Fruit fly (Drosophila melanogaster): ENCODE data around the gene CG12259.
A peak's percentile ranks its signal among the peaks of the same experiment; 100 is the strongest.
"Not testable (repeated sequence)": the region's sequence is repeated elsewhere in the genome, so short reads cannot be mapped to it uniquely, and the experiment has no call there.

The CG12259 gene

dm6 chr3R:27920883-27921282 is at the start of gene CG12259:
Gene CG12259, minus strand, starts transcription at chr3R:27921089.
- no peak for TF ChIP-seq toe (GFP tag; optimal IDR thresholded peaks at IDR 0.05)

- not testable (repeated sequence) for TF ChIP-seq pad (GFP tag; optimal IDR thresholded peaks at IDR 0.05); CG1620 (GFP tag; optimal IDR thresholded peaks at IDR 0.05); CG33017 (tag; optimal IDR thresholded peaks at IDR 0.05)
These were observed 42.2 kb upstream of the CG12259 start, which contains the start of the genes CG31131 and CG4849 for dm6 chr3R:27963119-27963518. Gene CG31131, minus strand, starts transcription at chr3R:27963219. Gene CG4849, plus strand, starts transcription at chr3R:27963415.

- TF ChIP-seq kay (GFP tag; ENCODE audit: borderline replicate concordance); CG14711 (tag; optimal IDR thresholded peaks at IDR 0.05); CG33017 (tag; optimal IDR thresholded peaks at IDR 0.05): not testable (repeated sequence)
These were observed 39.6 kb upstream of the CG12259 start, which contains the start of gene CG31253 for dm6 chr3R:27960473-27960872. Gene CG31253, minus strand, starts transcription at chr3R:27960573.

dm6 chr3R:27959145-27959544 is 38.3 kb upstream of the CG12259 start, which contains the start of the genes CG42487 and CG4884:
Gene CG42487, minus strand, starts transcription at chr3R:27959245.
Gene CG4884, minus strand, starts transcription at chr3R:27959245.
- not testable (repeated sequence) for TF ChIP-seq toe, CG12768, Mnt (GFP tag; optimal IDR thresholded peaks at IDR 0.05)

- TF ChIP-seq Hr96 (GFP tag; optimal IDR thresholded peaks at IDR 0.05): no peak
- TF ChIP-seq Crg-1 (GFP tag; optimal IDR thresholded peaks at IDR 0.05): no peak
- TF ChIP-seq kay (GFP tag; ENCODE audit: borderline replicate concordance): no peak
- TF ChIP-seq CG1620 (GFP tag; optimal IDR thresholded peaks at IDR 0.05): no peak
- TF ChIP-seq bab1 (GFP tag; optimal IDR thresholded peaks at IDR 0.05): no peak
- no peak for TF ChIP-seq CG14711 (tag; optimal IDR thresholded peaks at IDR 0.05)
- no peak for TF ChIP-seq pad (GFP tag; optimal IDR thresholded peaks at IDR 0.05)
- no peak for TF ChIP-seq Clk (GFP tag; optimal IDR thresholded peaks at IDR 0.05)
- no peak for TF ChIP-seq ovo (GFP tag; optimal IDR thresholded peaks at IDR 0.05)
- TF ChIP-seq CG11617 (GFP tag; optimal IDR thresholded peaks at IDR 0.05): no peak
- TF ChIP-seq CG12768 (GFP tag; optimal IDR thresholded peaks at IDR 0.05): no peak
- TF ChIP-seq CG7101 (tag; optimal IDR thresholded peaks at IDR 0.05): no peak
These were observed 37.1 kb upstream of the CG12259 start for dm6 chr3R:27957967-27958366.

dm6 chr3R:27954533-27954932 is 33.6 kb upstream of the CG12259 start, which contains the start of gene Nep7:
Gene Nep7, plus strand, starts transcription at chr3R:27954917.
- TF ChIP-seq cic (GFP tag; optimal IDR thresholded peaks at IDR 0.05) (peak; percentile 97), CG12768 (GFP tag; optimal IDR thresholded peaks at IDR 0.05) (peak; percentile 16), CG7101 (tag; optimal IDR thresholded peaks at IDR 0.05) (peak; percentile 26), bab1 (GFP tag; optimal IDR thresholded peaks at IDR 0.05) (no peak), CG14711 (tag; optimal IDR thresholded peaks at IDR 0.05) (no peak), CG33017 (tag; optimal IDR thresholded peaks at IDR 0.05) (peak; percentile 30), CG5204 (GFP tag; optimal IDR thresholded peaks at IDR 0.05) (no peak), CG1620 (GFP tag; optimal IDR thresholded peaks at IDR 0.05) (no peak)

- TF ChIP-seq bab1 (GFP tag; optimal IDR thresholded peaks at IDR 0.05) (peak; percentile 31), Crg-1 (GFP tag; optimal IDR thresholded peaks at IDR 0.05) (no peak), toe (GFP tag; optimal IDR thresholded peaks at IDR 0.05) (no peak)
These were observed 33.0 kb upstream of the CG12259 start, which contains the start of gene CG4951 for dm6 chr3R:27953890-27954289. Gene CG4951, minus strand, starts transcription at chr3R:27954112.

dm6 chr3R:27948421-27948906 is 27.6 kb upstream of the CG12259 start, which contains the start of gene Gp93:
Gene Gp93, plus strand, starts transcription at chr3R:27948711.
- TF ChIP-seq Clk (GFP tag; optimal IDR thresholded peaks at IDR 0.05): peak; percentile 14
- peak; percentile 2 for TF ChIP-seq ovo (GFP tag; optimal IDR thresholded peaks at IDR 0.05)
- TF ChIP-seq kay (GFP tag; ENCODE audit: borderline replicate concordance): no peak
- TF ChIP-seq bab1 (GFP tag; optimal IDR thresholded peaks at IDR 0.05): peak; percentile 70
- TF ChIP-seq cic (GFP tag; optimal IDR thresholded peaks at IDR 0.05): peak; percentile 45
- TF ChIP-seq pad (GFP tag; optimal IDR thresholded peaks at IDR 0.05): no peak
- peak; percentile 17 for TF ChIP-seq tj (GFP tag; optimal IDR thresholded peaks at IDR 0.05)
- peak; percentile 42 for TF ChIP-seq CG7045 (GFP tag; optimal IDR thresholded peaks at IDR 0.05)
- TF ChIP-seq CG7101 (tag; optimal IDR thresholded peaks at IDR 0.05): peak; percentile 58
- TF ChIP-seq CG1620 (GFP tag; optimal IDR thresholded peaks at IDR 0.05): peak; percentile 38
- no peak for TF ChIP-seq Hr96 (GFP tag; optimal IDR thresholded peaks at IDR 0.05)
- peak; percentile 51 for TF ChIP-seq CG12768 (GFP tag; optimal IDR thresholded peaks at IDR 0.05)
- peak; percentile 46 for TF ChIP-seq CG11617 (GFP tag; optimal IDR thresholded peaks at IDR 0.05)
- peak; percentile 68 for TF ChIP-seq Crg-1 (GFP tag; optimal IDR thresholded peaks at IDR 0.05)
- TF ChIP-seq toe (GFP tag; optimal IDR thresholded peaks at IDR 0.05): no peak
- no peak for TF ChIP-seq CG5204 (GFP tag; optimal IDR thresholded peaks at IDR 0.05)
- peak; percentile 48 for TF ChIP-seq CG33017 (tag; optimal IDR thresholded peaks at IDR 0.05)
- peak; percentile 71 for TF ChIP-seq Mnt (GFP tag; optimal IDR thresholded peaks at IDR 0.05)
- TF ChIP-seq CG14711 (tag; optimal IDR thresholded peaks at IDR 0.05): peak; percentile 40
- no peak for TF ChIP-seq cnc (optimal IDR thresholded peaks at IDR 0.05)

Measured in whole organism, adult.